Fruit fly (Drosophila melanogaster) S2 (cell line): Measurements from ENCODE around the gene CG14453.

Source experiments
- CG8478 ChIP-seq: fragments of >200 bp; optimal IDR thresholded peaks from 2 replicates; lab custom pipeline; 2018
- CTCF ChIP-seq, 2 experiments: fragments of >200 bp; optimal IDR thresholded peaks; 2 replicates each; lab custom pipeline; 2018

DNA sequence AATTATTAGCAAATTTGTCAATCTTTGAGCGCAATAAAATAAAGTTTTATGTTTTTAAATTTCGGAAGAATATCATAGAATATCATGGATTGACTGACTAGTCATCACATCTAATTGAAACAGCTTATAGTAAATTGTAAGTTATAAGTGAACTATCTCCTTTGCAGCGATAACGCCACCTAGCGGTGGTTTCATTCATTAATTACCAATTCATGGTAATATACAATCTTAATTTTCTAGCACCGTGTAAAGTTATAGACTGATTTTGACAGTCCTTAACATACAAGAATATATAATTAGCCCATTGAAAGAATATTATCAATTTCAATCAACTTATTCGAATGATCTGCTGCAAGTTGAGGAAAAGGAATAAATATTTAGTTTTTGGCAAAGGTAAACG, 19.7 kb downstream of the CG14453 start:
- TF ChIP-seq CG8478 (lab: Kevin White, UChicago): no peak
- peak; percentile 70 to 82 for TF ChIP-seq CTCF (optimal IDR thresholded peaks at IDR 0.05; lab: Kevin White, UChicago)
